Worm (Caenorhabditis elegans) whole organism, L4 larva: Measurements from ENCODE around the gene klf-1.

ENCODE experiments used
- F26F4.8 ChIP-seq: fragments of 200-800 bp; sonication (Bioruptor generic); conservative IDR thresholded peaks from 2 replicates; pipeline ENCODE4 v1.3.6; 2022; ENCODE audit warnings: missing genetic modification characterization, missing compliant biosample characterization
- F49E8.2 ChIP-seq: sonication (generic microtip); optimal IDR thresholded peaks from 2 replicates; lab custom pipeline; 2016; ENCODE audit warnings: missing compliant biosample characterization, mild to moderate bottlenecking, missing genetic modification characterization, borderline replicate concordance
- T20F7.1 ChIP-seq: fragments of 200-800 bp; sonication (Bioruptor generic); optimal IDR thresholded peaks from 2 replicates; lab custom pipeline; 2018; ENCODE audit warnings: mild to moderate bottlenecking, missing genetic modification characterization, missing compliant biosample characterization
- T26A8.4 ChIP-seq: fragments of 200-800 bp; sonication (Bioruptor generic); IDR thresholded peaks from 2 replicates; pipeline ENCODE4 v1.3.6; 2022; ENCODE audit warnings: missing genetic modification characterization, missing compliant biosample characterization
- Y48G9A.11 ChIP-seq: fragments of 200-800 bp; sonication (Bioruptor generic); IDR thresholded peaks from 2 replicates; pipeline ENCODE4 v1.3.6; 2022; ENCODE audit warnings: missing genetic modification reagents, missing genetic modification characterization, missing compliant biosample characterization
- ZK337.2 ChIP-seq: fragments of 200-800 bp; sonication (Bioruptor generic); IDR thresholded peaks from 2 replicates; pipeline ENCODE4 v1.3.6; 2022; ENCODE audit warnings: missing genetic modification reagents, missing genetic modification characterization, missing compliant biosample characterization
- ZK546.5 ChIP-seq, 2 experiments: sonication (generic microtip); optimal IDR thresholded peaks; 2 replicates each; lab custom pipeline; 2017; ENCODE audit warnings: missing biosample characterization in 2 of 2, missing genetic modification characterization in 2 of 2
- aly-2 ChIP-seq: sonication (generic microtip); optimal IDR thresholded peaks from 2 replicates; lab custom pipeline; 2018; ENCODE audit warnings: missing biosample characterization, missing genetic modification characterization
- ama-1 ChIP-seq: fragments of 150-350 bp; optimal IDR thresholded peaks from 2 replicates; lab custom pipeline; 2014; ENCODE audit warnings: inconsistent platforms, mixed read lengths
- arid-1 ChIP-seq: fragments of 200-800 bp; sonication (Bioruptor generic); conservative IDR thresholded peaks from 2 replicates; pipeline ENCODE4 v1.3.6; 2022; ENCODE audit warnings: missing genetic modification reagents, missing genetic modification characterization, missing compliant biosample characterization
- ceh-62 ChIP-seq: sonication (generic microtip); optimal IDR thresholded peaks from 2 replicates; lab custom pipeline; 2017; ENCODE audit warnings: missing biosample characterization, missing genetic modification characterization
- ctbp-1 ChIP-seq: fragments of 200-800 bp; sonication (Bioruptor generic); IDR thresholded peaks from 2 replicates; pipeline ENCODE4 v1.3.6; 2022; ENCODE audit warnings: missing genetic modification reagents, missing genetic modification characterization, missing compliant biosample characterization
- daf-8 ChIP-seq: fragments of 200-800 bp; sonication (Bioruptor generic); IDR thresholded peaks from 2 replicates; pipeline ENCODE4 v1.3.6; 2022; ENCODE audit warnings: missing genetic modification characterization, missing compliant biosample characterization
- dmd-6 ChIP-seq: fragments of 200-800 bp; sonication (Bioruptor generic); IDR thresholded peaks from 2 replicates; pipeline ENCODE4 v1.3.6; 2022; ENCODE audit warnings: missing genetic modification reagents, missing genetic modification characterization, missing compliant biosample characterization
- dpl-1 ChIP-seq: fragments of 150-350 bp; optimal IDR thresholded peaks from 2 replicates; lab custom pipeline; 2014; ENCODE audit warnings: missing biosample characterization, missing genetic modification reagents, missing genetic modification characterization
- duxl-1 ChIP-seq: sonication (generic microtip); optimal IDR thresholded peaks from 2 replicates; lab custom pipeline; 2016; ENCODE audit warnings: mild to moderate bottlenecking, missing genetic modification characterization, moderate library complexity, missing compliant biosample characterization; ENCODE audit not compliant: poor library complexity
- dve-1 ChIP-seq: sonication (generic microtip); optimal IDR thresholded peaks from 2 replicates; lab custom pipeline; 2017; ENCODE audit warnings: antibody characterized with exemption, mild to moderate bottlenecking, missing genetic modification characterization, missing compliant biosample characterization; ENCODE audit not compliant: insufficient read depth
- egl-43 ChIP-seq: fragments of 200-800 bp; sonication (Bioruptor generic); IDR thresholded peaks from 2 replicates; pipeline ENCODE4 v1.3.6; 2022; ENCODE audit warnings: missing genetic modification reagents, missing genetic modification characterization, missing compliant biosample characterization
- fkh-10 ChIP-seq: fragments of 150-350 bp; optimal IDR thresholded peaks from 2 replicates; lab custom pipeline; 2014; ENCODE audit warnings: missing biosample characterization, missing genetic modification reagents, missing genetic modification characterization
- fos-1 ChIP-seq: fragments of 150-350 bp; optimal IDR thresholded peaks from 2 replicates; lab custom pipeline; 2014; ENCODE audit warnings: missing biosample characterization, missing genetic modification characterization
- gei-8 ChIP-seq: fragments of 200-800 bp; sonication (Bioruptor generic); optimal IDR thresholded peaks from 2 replicates; lab custom pipeline; 2018; ENCODE audit warnings: mild to moderate bottlenecking, missing genetic modification characterization, missing compliant biosample characterization
- hlh-11 ChIP-seq: fragments of 200-800 bp; sonication (Bioruptor generic); optimal IDR thresholded peaks from 2 replicates; lab custom pipeline; 2018; ENCODE audit warnings: mild to moderate bottlenecking, missing genetic modification characterization, missing compliant biosample characterization
- hlh-30 ChIP-seq: sonication (generic microtip); optimal IDR thresholded peaks from 2 replicates; lab custom pipeline; 2017; ENCODE audit warnings: antibody characterized with exemption, mild to moderate bottlenecking, missing genetic modification characterization, missing compliant biosample characterization; ENCODE audit not compliant: insufficient read depth
- hmg-1.1 ChIP-seq: fragments of 200-800 bp; sonication (Bioruptor generic); IDR thresholded peaks from 2 replicates; pipeline ENCODE4 v1.3.6; 2022; ENCODE audit warnings: missing genetic modification reagents, missing genetic modification characterization, missing compliant biosample characterization
- lim-7 ChIP-seq: fragments of 200-800 bp; sonication (Bioruptor generic); IDR thresholded peaks from 2 replicates; pipeline ENCODE4 v1.3.6; 2022; ENCODE audit warnings: missing genetic modification characterization, missing compliant biosample characterization
- lin-1 ChIP-seq: fragments of 200-800 bp; sonication (Bioruptor generic); IDR thresholded peaks from 2 replicates; pipeline ENCODE4 v1.3.6; 2022; ENCODE audit warnings: missing genetic modification reagents, missing genetic modification characterization, missing compliant biosample characterization
- lin-13 ChIP-seq: fragments of 150-350 bp; optimal IDR thresholded peaks from 2 replicates; lab custom pipeline; 2014; ENCODE audit warnings: missing biosample characterization, missing genetic modification reagents, missing genetic modification characterization
- lin-39 ChIP-seq: fragments of 150-350 bp; optimal IDR thresholded peaks from 2 replicates; lab custom pipeline; 2014; ENCODE audit warnings: missing biosample characterization, missing genetic modification reagents, missing genetic modification characterization
- lsy-2 ChIP-seq, 2 experiments: fragments of 150-350 bp in 1 of 2; sonication (generic microtip) in 1 of 2; optimal IDR thresholded peaks; 2 replicates each; lab custom pipeline; 2014 to 2017; ENCODE audit warnings: missing biosample characterization in 2 of 2, missing genetic modification characterization in 2 of 2
- mep-1 ChIP-seq: fragments of 150-350 bp; sonication (generic microtip); optimal IDR thresholded peaks from 3 replicates; lab custom pipeline; 2014; ENCODE audit warnings: missing biosample characterization, missing genetic modification characterization
- mxl-2 ChIP-seq: fragments of 200-800 bp; sonication (Bioruptor generic); conservative IDR thresholded peaks from 2 replicates; pipeline ENCODE4 v1.3.6; 2022; ENCODE audit warnings: missing genetic modification reagents, missing genetic modification characterization, missing compliant biosample characterization
- mxl-3 ChIP-seq: fragments of 200-800 bp; sonication (Bioruptor generic); optimal IDR thresholded peaks from 2 replicates; lab custom pipeline; 2018; ENCODE audit warnings: mild to moderate bottlenecking, missing genetic modification characterization, missing compliant biosample characterization
- nhr-10 ChIP-seq: fragments of 150-350 bp; optimal IDR thresholded peaks from 2 replicates; lab custom pipeline; 2014; ENCODE audit warnings: missing biosample characterization, missing genetic modification characterization
- nhr-111 ChIP-seq: fragments of 200-800 bp; sonication (Bioruptor generic); optimal IDR thresholded peaks from 2 replicates; lab custom pipeline; 2018; ENCODE audit warnings: mild to moderate bottlenecking, missing genetic modification characterization, missing compliant biosample characterization
- nhr-28 ChIP-seq: fragments of 150-350 bp; optimal IDR thresholded peaks from 2 replicates; lab custom pipeline; 2014; ENCODE audit warnings: missing biosample characterization, missing genetic modification characterization
- nhr-48 ChIP-seq: sonication (generic microtip); optimal IDR thresholded peaks from 2 replicates; lab custom pipeline; 2016; ENCODE audit warnings: mild to moderate bottlenecking, missing genetic modification characterization, missing compliant biosample characterization
- nhr-77 ChIP-seq: fragments of 150-350 bp; optimal IDR thresholded peaks from 2 replicates; lab custom pipeline; 2014; ENCODE audit warnings: missing biosample characterization, missing genetic modification characterization
- pha-4 ChIP-seq, 2 experiments: fragments of 150-350 bp in 1 of 2; fragments of 200-800 bp in 1 of 2; sonication (Bioruptor generic) in 1 of 2; IDR thresholded peaks in 1 of 2; optimal IDR thresholded peaks in 1 of 2; 2 replicates each; pipeline versions ENCODE4 v1.3.6 to Lab custom; 2014 to 2022; ENCODE audit warnings: missing genetic modification characterization in 2 of 2, missing genetic modification reagents in 2 of 2, missing biosample characterization in 1 of 2, missing compliant biosample characterization in 1 of 2
- pqm-1 ChIP-seq: sonication (generic microtip); optimal IDR thresholded peaks from 2 replicates; lab custom pipeline; 2017; ENCODE audit warnings: missing biosample characterization, missing genetic modification characterization
- spr-3 ChIP-seq: fragments of 200-800 bp; sonication (Bioruptor generic); optimal IDR thresholded peaks from 2 replicates; lab custom pipeline; 2018; ENCODE audit warnings: mild to moderate bottlenecking, missing genetic modification characterization, missing compliant biosample characterization
- tag-97 ChIP-seq: fragments of 200-800 bp; sonication (Bioruptor generic); IDR thresholded peaks from 2 replicates; pipeline ENCODE4 v1.3.6; 2022; ENCODE audit warnings: missing genetic modification characterization, missing compliant biosample characterization
- tra-1 ChIP-seq: fragments of 200-800 bp; sonication (Bioruptor generic); IDR thresholded peaks from 2 replicates; pipeline ENCODE4 v1.3.6; 2022; ENCODE audit warnings: missing genetic modification reagents, missing genetic modification characterization, missing compliant biosample characterization
- unc-39 ChIP-seq: sonication (generic microtip); optimal IDR thresholded peaks from 2 replicates; lab custom pipeline; 2017; ENCODE audit warnings: missing biosample characterization, missing genetic modification characterization
- unc-62 ChIP-seq, 3 experiments: fragments of 150-350 bp in 1 of 3; sonication (generic microtip); optimal IDR thresholded peaks in 2 of 3; peaks in 1 of 3; 1 replicate in 1 of 3; 2 replicates in 2 of 3; lab custom pipeline; 2014 to 2017; ENCODE audit warnings: missing biosample characterization in 3 of 3, missing genetic modification characterization in 3 of 3, missing genetic modification reagents in 3 of 3, missing genotype in 1 of 3
- vab-7 ChIP-seq: fragments of 200-800 bp; sonication (Bioruptor generic); IDR thresholded peaks from 2 replicates; pipeline ENCODE4 v1.3.6; 2022; ENCODE audit warnings: missing genetic modification reagents, missing genetic modification characterization, missing compliant biosample characterization
- zag-1 ChIP-seq: fragments of 150-350 bp; optimal IDR thresholded peaks from 2 replicates; lab custom pipeline; 2014; ENCODE audit warnings: missing biosample characterization, missing genetic modification characterization
- zfp-2 ChIP-seq: sonication (generic microtip); optimal IDR thresholded peaks from 2 replicates; lab custom pipeline; 2016; ENCODE audit warnings: mild to moderate bottlenecking, missing genetic modification characterization, missing compliant biosample characterization
- zip-11 ChIP-seq: fragments of 200-800 bp; sonication (Bioruptor generic); IDR thresholded peaks from 2 replicates; pipeline ENCODE4 v1.3.6; 2022; ENCODE audit warnings: missing genetic modification characterization, missing compliant biosample characterization
- zip-2 ChIP-seq: fragments of 150-350 bp; optimal IDR thresholded peaks from 2 replicates; lab custom pipeline; 2014; ENCODE audit warnings: missing biosample characterization, missing genetic modification characterization
- ztf-11 ChIP-seq: fragments of 150-350 bp; optimal IDR thresholded peaks from 2 replicates; lab custom pipeline; 2014; ENCODE audit warnings: missing biosample characterization, missing genetic modification characterization

Gene klf-1

ce11 chrIII:2874144-2874868, at the start of gene klf-1:
TSS of gene klf-1 (plus strand) at chrIII:2874818.
- TF ChIP-seq ama-1 = no peak
- TF ChIP-seq unc-62 (GFP tag; optimal IDR thresholded peaks at IDR 0.05 in 1 of 2; lab: Kevin White, UChicago) = peak in 1 of 2 experiments; percentile 77
- TF ChIP-seq unc-62 (tag; optimal IDR thresholded peaks at IDR 0.05; lab: Kevin White, UChicago) = no peak
- TF ChIP-seq dmd-6 (GFP tag; lab: Robert Waterston, UW) = peak; percentile 86
- TF ChIP-seq F26F4.8 = no peak
- TF ChIP-seq mxl-2 (GFP tag; lab: Robert Waterston, UW) = no peak
- peak; percentile 87 for TF ChIP-seq nhr-28
- TF ChIP-seq vab-7 (GFP tag; lab: Robert Waterston, UW) = no peak
- TF ChIP-seq pha-4 (GFP tag; IDR thresholded peaks at IDR 0.05; lab: Robert Waterston, UW) = no peak
- TF ChIP-seq pha-4 (tag; optimal IDR thresholded peaks at IDR 0.05; lab: Kevin White, UChicago) = no peak
- no peak for TF ChIP-seq spr-3 (GFP tag; lab: Kevin White, UChicago)
- TF ChIP-seq ZK546.5 (tag; optimal IDR thresholded peaks at IDR 0.05; lab: Kevin White, UChicago) = no peak
- peak; percentile 4 for TF ChIP-seq mxl-3 (GFP tag; lab: Kevin White, UChicago)
- TF ChIP-seq aly-2 (tag; lab: Kevin White, UChicago) = no peak
- TF ChIP-seq zfp-2 (tag; lab: Kevin White, UChicago) = no peak
- peak; percentile 35 for TF ChIP-seq nhr-10 (tag; lab: Kevin White, UChicago)
- TF ChIP-seq ceh-62 (tag; lab: Kevin White, UChicago) = no peak
- peak; percentile 88 for TF ChIP-seq hlh-30 (tag; lab: Kevin White, UChicago)
- no peak for TF ChIP-seq arid-1 (GFP tag; lab: Robert Waterston, UW)
- no peak for TF ChIP-seq daf-8
- no peak for TF ChIP-seq zip-2 (tag; lab: Kevin White, UChicago)
- no peak for TF ChIP-seq Y48G9A.11
- no peak for TF ChIP-seq nhr-111 (GFP tag; lab: Kevin White, UChicago)
- TF ChIP-seq dpl-1 (GFP tag; lab: Kevin White, UChicago) = peak; percentile 24
- TF ChIP-seq hlh-11 (tag; lab: Kevin White, UChicago) = peak; percentile 92
- peak; percentile 24 for TF ChIP-seq lin-13
- TF ChIP-seq lsy-2 (tag; optimal IDR thresholded peaks at IDR 0.05; lab: Kevin White, UChicago) = peak in 1 of 2 experiments; percentile 48
- TF ChIP-seq nhr-48 (tag; lab: Kevin White, UChicago) = peak; percentile 51
- TF ChIP-seq mep-1 (tag; lab: Kevin White, UChicago) = peak; percentile 39
- TF ChIP-seq lim-7 (GFP tag; lab: Robert Waterston, UW) = no peak
- no peak for TF ChIP-seq ctbp-1 (GFP tag; lab: Robert Waterston, UW)
- TF ChIP-seq duxl-1 = no peak
- TF ChIP-seq lin-1 (GFP tag; lab: Robert Waterston, UW) = 0 out of 2 replicates have a peak, but pooled peaks have one; percentile 16
- no peak for TF ChIP-seq ZK337.2 (GFP tag; lab: Robert Waterston, UW)
- no peak for TF ChIP-seq gei-8 (GFP tag; lab: Kevin White, UChicago)
- TF ChIP-seq tag-97 (GFP tag; lab: Robert Waterston, UW) = no peak
- peak; percentile 83 for TF ChIP-seq tra-1 (GFP tag; lab: Robert Waterston, UW)
- TF ChIP-seq egl-43 (GFP tag; lab: Robert Waterston, UW) = no peak
- peak; percentile 76 for TF ChIP-seq nhr-77
- no peak for TF ChIP-seq T26A8.4 (GFP tag; lab: Robert Waterston, UW)
- TF ChIP-seq zip-11 (GFP tag; lab: Robert Waterston, UW) = no peak
- TF ChIP-seq F49E8.2 = no peak
- no peak for TF ChIP-seq unc-39 (tag; lab: Kevin White, UChicago)
- no peak for TF ChIP-seq fkh-10 (GFP tag; lab: Kevin White, UChicago)
- peak; percentile 84 for TF ChIP-seq dve-1 (tag; lab: Kevin White, UChicago)
- peak; percentile 60 for TF ChIP-seq pqm-1 (tag; lab: Kevin White, UChicago)
- no peak for TF ChIP-seq hmg-1.1 (GFP tag; lab: Robert Waterston, UW)
- TF ChIP-seq zag-1 (tag; lab: Kevin White, UChicago) = no peak
- no peak for TF ChIP-seq ztf-11 (tag; lab: Kevin White, UChicago)
- TF ChIP-seq fos-1 (tag; lab: Kevin White, UChicago) = no peak
- peak; percentile 42 for TF ChIP-seq T20F7.1 (GFP tag; lab: Kevin White, UChicago)
- no peak for TF ChIP-seq lin-39 (tag; lab: Kevin White, UChicago)
